Fruit fly (Drosophila melanogaster) whole organism, embryonic: ENCODE data around the gene CG14618.
A peak's percentile ranks its signal among the peaks of the same experiment; 100 is the strongest.

Experiments used
- Asciz ChIP-seq: fragments of 200-800 bp; sonication (Bioruptor generic); optimal IDR thresholded peaks from 2 replicates; lab custom pipeline; 2017; ENCODE audit warnings: missing biosample characterization, mild to moderate bottlenecking, missing genetic modification characterization, missing genetic modification reagents
- CG10462 ChIP-seq: fragments of 200-800 bp; sonication (Bioruptor generic); optimal IDR thresholded peaks from 2 replicates; lab custom pipeline; 2016; ENCODE audit warnings: missing biosample characterization, missing genetic modification characterization
- CG12155 ChIP-seq: fragments of 200-800 bp; sonication (Bioruptor generic); optimal IDR thresholded peaks from 3 replicates; lab custom pipeline; 2016; ENCODE audit warnings: missing biosample characterization, missing genetic modification characterization
- CG13123 ChIP-seq: fragments of 200-800 bp; sonication (Bioruptor generic); optimal IDR thresholded peaks from 2 replicates; lab custom pipeline; 2016; ENCODE audit warnings: missing biosample characterization, missing genetic modification characterization
- CG15269 ChIP-seq: fragments of 200-800 bp; sonication (Bioruptor generic); optimal IDR thresholded peaks from 2 replicates; lab custom pipeline; 2018; ENCODE audit warnings: missing biosample characterization, mild to moderate bottlenecking, missing genetic modification characterization, moderate library complexity
- CG17802 ChIP-seq: fragments of 200-800 bp; sonication (Bioruptor generic); optimal IDR thresholded peaks from 2 replicates; lab custom pipeline; 2018; ENCODE audit warnings: missing biosample characterization, mild to moderate bottlenecking, missing genetic modification characterization, moderate library complexity
- CG2712 ChIP-seq: fragments of 200-800 bp; optimal IDR thresholded peaks from 3 replicates; lab custom pipeline; 2019; ENCODE audit warnings: missing biosample characterization, mild to moderate bottlenecking, missing genetic modification characterization, moderate library complexity
- CG2875 ChIP-seq: fragments of 200-800 bp; sonication (Bioruptor generic); optimal IDR thresholded peaks from 2 replicates; lab custom pipeline; 2017; ENCODE audit warnings: missing biosample characterization, mild to moderate bottlenecking, missing genetic modification characterization, missing genetic modification reagents
- CG2889 ChIP-seq: fragments of 200-800 bp; sonication (Bioruptor generic); IDR thresholded peaks from 3 replicates; pipeline ENCODE4 v1.3.6; 2022; ENCODE audit warnings: missing biosample characterization, missing genetic modification characterization
- CG31388 ChIP-seq: fragments of 200-800 bp; sonication (Bioruptor generic); optimal IDR thresholded peaks from 2 replicates; lab custom pipeline; 2016; ENCODE audit warnings: missing biosample characterization, missing genetic modification characterization
- CG32772 ChIP-seq: fragments of 200-800 bp; sonication (Bioruptor generic); IDR thresholded peaks from 2 replicates; pipeline ENCODE4 v1.3.6; 2022; ENCODE audit warnings: missing biosample characterization, missing genetic modification characterization
- CG4730 ChIP-seq: fragments of 200-800 bp; sonication (Bioruptor generic); IDR thresholded peaks from 2 replicates; pipeline ENCODE4 v1.3.6; 2022; ENCODE audit warnings: missing biosample characterization, missing genetic modification characterization
- CG5180 ChIP-seq: fragments of 200-800 bp; sonication (Bioruptor generic); optimal IDR thresholded peaks from 3 replicates; lab custom pipeline; 2017; ENCODE audit warnings: missing biosample characterization, missing genetic modification characterization, mild to moderate bottlenecking, moderate library complexity, missing genetic modification reagents
- CG5953 ChIP-seq: fragments of 200-800 bp; sonication (Bioruptor generic); IDR thresholded peaks from 2 replicates; pipeline ENCODE4 v1.3.6; 2022; ENCODE audit warnings: missing biosample characterization, missing genetic modification characterization
- CG6254 ChIP-seq: fragments of 200-800 bp; sonication (Bioruptor generic); optimal IDR thresholded peaks from 3 replicates; lab custom pipeline; 2017; ENCODE audit warnings: mild to moderate bottlenecking, missing biosample characterization, missing genetic modification reagents, missing genetic modification characterization
- CG7839 ChIP-seq: fragments of 200-800 bp; sonication (Bioruptor generic); optimal IDR thresholded peaks from 3 replicates; lab custom pipeline; 2018; ENCODE audit warnings: missing biosample characterization, mild to moderate bottlenecking, missing genetic modification characterization, moderate library complexity
- CG9609 ChIP-seq: fragments of 200-800 bp; sonication (Bioruptor generic); optimal IDR thresholded peaks from 3 replicates; lab custom pipeline; 2016; ENCODE audit warnings: missing biosample characterization, missing genetic modification characterization
- CG9727 ChIP-seq: fragments of 200-800 bp; sonication (Bioruptor generic); optimal IDR thresholded peaks from 3 replicates; lab custom pipeline; 2017; ENCODE audit warnings: missing biosample characterization, mild to moderate bottlenecking, missing genetic modification characterization
- CG9817 ChIP-seq: fragments of 200-800 bp; sonication (Bioruptor generic); optimal IDR thresholded peaks from 2 replicates; lab custom pipeline; 2018; ENCODE audit warnings: missing biosample characterization, mild to moderate bottlenecking, missing genetic modification characterization, moderate library complexity
- CoRest ChIP-seq: fragments of 200-800 bp; sonication (Bioruptor generic); optimal IDR thresholded peaks from 3 replicates; lab custom pipeline; 2018; ENCODE audit warnings: missing biosample characterization, mild to moderate bottlenecking, missing genetic modification characterization, moderate library complexity
- D19A ChIP-seq: fragments of 200-800 bp; optimal IDR thresholded peaks from 3 replicates; lab custom pipeline; 2019; ENCODE audit warnings: missing biosample characterization, mild to moderate bottlenecking, missing genetic modification characterization, moderate library complexity
- HHEX ChIP-seq: fragments of 200-800 bp; sonication (Bioruptor generic); optimal IDR thresholded peaks from 3 replicates; lab custom pipeline; 2017; ENCODE audit warnings: missing biosample characterization, mild to moderate bottlenecking, missing genetic modification characterization, missing genetic modification reagents
- HLH4C ChIP-seq: fragments of 200-800 bp; sonication (Bioruptor generic); IDR thresholded peaks from 3 replicates; pipeline ENCODE4 v1.3.6; 2022; ENCODE audit warnings: missing biosample characterization, missing genetic modification characterization; ENCODE audit not compliant: partially characterized antibody
- MBD-R2 ChIP-seq: fragments of 200-800 bp; sonication (Bioruptor generic); IDR thresholded peaks from 2 replicates; pipeline ENCODE4 v1.3.6; 2022; ENCODE audit warnings: missing biosample characterization, missing genetic modification characterization
- NK7.1 ChIP-seq: fragments of 200-800 bp; sonication (Bioruptor generic); optimal IDR thresholded peaks from 3 replicates; lab custom pipeline; 2016; ENCODE audit warnings: missing biosample characterization, missing genetic modification characterization
- Nf-YA ChIP-seq: fragments of 200-800 bp; sonication (Bioruptor generic); IDR thresholded peaks from 2 replicates; pipeline ENCODE4 v1.3.6; 2022; ENCODE audit warnings: missing biosample characterization, missing genetic modification characterization
- Tbp ChIP-seq: fragments of >200 bp; optimal IDR thresholded peaks from 2 replicates; lab custom pipeline; 2018; ENCODE audit warnings: missing biosample characterization, missing genetic modification characterization
- Xbp1 ChIP-seq: fragments of 200-800 bp; sonication (Bioruptor generic); optimal IDR thresholded peaks from 3 replicates; lab custom pipeline; 2016; ENCODE audit warnings: missing biosample characterization, mild to moderate bottlenecking, missing genetic modification characterization
- ab ChIP-seq: fragments of 200-800 bp; sonication (Bioruptor generic); optimal IDR thresholded peaks from 2 replicates; lab custom pipeline; 2016; ENCODE audit warnings: missing biosample characterization, missing genetic modification characterization
- abd-A ChIP-seq: fragments of 200-800 bp; sonication (Bioruptor generic); optimal IDR thresholded peaks from 3 replicates; lab custom pipeline; 2019; ENCODE audit warnings: missing biosample characterization, mild to moderate bottlenecking, missing genetic modification characterization, moderate library complexity
- ac ChIP-seq: fragments of 200-800 bp; sonication (Bioruptor generic); optimal IDR thresholded peaks from 3 replicates; lab custom pipeline; 2017; ENCODE audit warnings: missing biosample characterization, mild to moderate bottlenecking, missing genetic modification characterization
- ase ChIP-seq: fragments of 200-800 bp; sonication (Bioruptor generic); IDR thresholded peaks from 3 replicates; pipeline ENCODE4 v1.3.6; 2022; ENCODE audit warnings: missing biosample characterization, missing genetic modification characterization
- ash1 ChIP-seq: fragments of 200-800 bp; sonication (Bioruptor generic); optimal IDR thresholded peaks from 2 replicates; lab custom pipeline; 2018; ENCODE audit warnings: missing biosample characterization, mild to moderate bottlenecking, missing genetic modification characterization
- bcd ChIP-seq: fragments of 200-800 bp; sonication (Bioruptor generic); optimal IDR thresholded peaks from 2 replicates; lab custom pipeline; 2017; ENCODE audit warnings: missing biosample characterization, mild to moderate bottlenecking, missing genetic modification characterization
- chm ChIP-seq: fragments of 200-800 bp; sonication (Bioruptor generic); IDR thresholded peaks from 2 replicates; pipeline ENCODE4 v1.3.6; 2022; ENCODE audit warnings: missing biosample characterization, missing genetic modification characterization
- ci ChIP-seq: fragments of 200-800 bp; sonication (Bioruptor generic); IDR thresholded peaks from 3 replicates; pipeline ENCODE4 v1.3.6; 2022; ENCODE audit warnings: missing biosample characterization, missing genetic modification characterization
- en ChIP-seq: fragments of 200-800 bp; sonication (Bioruptor generic); optimal IDR thresholded peaks from 2 replicates; lab custom pipeline; 2016; ENCODE audit warnings: missing biosample characterization, missing genetic modification characterization
- fd64A ChIP-seq: fragments of 200-800 bp; sonication (Bioruptor generic); optimal IDR thresholded peaks from 3 replicates; lab custom pipeline; 2018; ENCODE audit warnings: missing biosample characterization, mild to moderate bottlenecking, missing genetic modification characterization
- jigr1 ChIP-seq: fragments of 200-800 bp; sonication (Bioruptor generic); IDR thresholded peaks from 3 replicates; pipeline ENCODE4 v1.3.6; 2022; ENCODE audit warnings: missing biosample characterization, missing genetic modification characterization
- klu ChIP-seq: fragments of 200-800 bp; sonication (Bioruptor generic); IDR thresholded peaks from 2 replicates; pipeline ENCODE4 v1.3.6; 2022; ENCODE audit warnings: missing biosample characterization, missing genetic modification characterization
- lmd ChIP-seq: fragments of 200-800 bp; sonication (Bioruptor generic); IDR thresholded peaks from 2 replicates; pipeline ENCODE4 v1.3.6; 2022; ENCODE audit warnings: missing biosample characterization, missing genetic modification characterization
- mld ChIP-seq: fragments of 200-800 bp; sonication (Bioruptor generic); IDR thresholded peaks from 3 replicates; pipeline ENCODE4 v1.3.6; 2022; ENCODE audit warnings: missing biosample characterization, missing genetic modification characterization; ENCODE audit not compliant: partially characterized antibody
- pros ChIP-seq: fragments of 200-800 bp; sonication (Bioruptor generic); optimal IDR thresholded peaks from 3 replicates; lab custom pipeline; 2019; ENCODE audit warnings: missing biosample characterization, mild to moderate bottlenecking, missing genetic modification characterization, moderate library complexity
- sc ChIP-seq, 3 experiments: fragments of >200 bp in 2 of 3; fragments of 200-800 bp in 1 of 3; sonication (Bioruptor generic) in 1 of 3; optimal IDR thresholded peaks; 2 replicates in 2 of 3; 3 replicates in 1 of 3; lab custom pipeline; 2017; ENCODE audit warnings: mild to moderate bottlenecking in 1 of 3, missing biosample characterization in 1 of 3, missing genetic modification characterization in 1 of 3, missing genetic modification reagents in 1 of 3
- so ChIP-seq: fragments of 200-800 bp; sonication (Bioruptor generic); IDR thresholded peaks from 3 replicates; pipeline ENCODE4 v1.3.6; 2022; ENCODE audit warnings: missing biosample characterization, missing genetic modification characterization
- sqz ChIP-seq: fragments of 200-800 bp; sonication (Bioruptor generic); optimal IDR thresholded peaks from 3 replicates; lab custom pipeline; 2018; ENCODE audit warnings: missing biosample characterization, mild to moderate bottlenecking, missing genetic modification characterization
- toy ChIP-seq: fragments of 200-800 bp; sonication (Bioruptor generic); IDR thresholded peaks from 2 replicates; pipeline ENCODE4 v1.3.6; 2022; ENCODE audit warnings: missing biosample characterization, missing genetic modification characterization
- wdn ChIP-seq: fragments of 200-800 bp; sonication (Bioruptor generic); IDR thresholded peaks from 2 replicates; pipeline ENCODE4 v1.3.6; 2022; ENCODE audit warnings: missing biosample characterization, missing genetic modification characterization

Gene CG14618

DNA sequence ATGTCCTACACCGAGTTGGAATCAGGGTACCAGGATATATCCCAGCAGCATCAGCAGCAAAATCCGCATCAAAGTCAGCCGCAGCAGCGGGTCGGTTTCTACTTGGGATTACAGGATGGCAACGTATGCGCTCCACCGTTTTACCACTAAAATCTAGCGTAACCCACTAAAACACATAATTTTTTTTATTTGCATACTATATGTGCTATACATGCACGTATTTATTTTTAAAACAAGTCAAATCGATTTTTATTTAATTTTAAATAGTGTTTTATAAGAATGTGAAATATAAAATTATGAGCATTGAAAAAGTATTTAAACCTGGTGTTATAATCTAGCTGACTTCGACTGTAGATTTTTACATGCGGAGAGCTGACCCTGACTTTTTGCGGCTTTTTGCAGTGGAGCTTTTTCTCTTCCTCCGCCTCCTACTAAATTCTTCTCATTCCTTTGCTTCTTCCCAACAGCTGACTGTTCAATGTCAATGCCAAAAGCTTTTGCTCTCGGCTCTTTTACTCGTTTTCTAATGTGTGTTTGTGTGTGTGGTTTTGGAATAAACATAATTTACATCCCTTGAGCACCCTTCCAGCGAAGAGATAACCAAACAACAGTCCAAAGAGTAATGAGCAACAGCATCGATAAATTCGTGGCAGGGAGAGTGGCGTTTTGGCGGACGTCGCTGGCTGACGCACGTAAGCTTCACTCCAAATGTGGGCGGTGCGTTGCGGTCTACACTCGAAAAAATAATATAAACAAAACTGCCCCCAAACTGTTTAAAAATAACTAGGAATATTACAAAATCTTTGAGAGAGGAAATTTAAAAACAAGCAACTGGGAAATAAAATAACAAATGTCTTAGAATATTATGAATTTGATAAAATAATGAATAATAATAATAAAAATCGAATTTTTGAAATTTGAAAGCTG, 14.4 kb downstream of the CG14618 start (continued):
- TF ChIP-seq CG4730 (GFP tag; lab: Robert Waterston, UW): 0 out of 2 replicates have a peak, but pooled peaks have one; percentile 22
- peak; percentile 24 for TF ChIP-seq D19A (tag; lab: Kevin White, UChicago)
- no peak for TF ChIP-seq wdn
- peak; percentile 46 for TF ChIP-seq CG2712 (tag; lab: Kevin White, UChicago)
- TF ChIP-seq MBD-R2 (GFP tag; lab: Robert Waterston, UW): peak; percentile 41; the same call in 1 of the 2 replicates
- no peak for TF ChIP-seq HLH4C (GFP tag; lab: Robert Waterston, UW)
- peak; percentile 27 for TF ChIP-seq HHEX (GFP tag; lab: Kevin White, UChicago)
- TF ChIP-seq CG9609: no peak
- no peak for TF ChIP-seq CG12155 (GFP tag; lab: Kevin White, UChicago)
- TF ChIP-seq CG6254 (GFP tag; lab: Kevin White, UChicago): no peak
- peak; percentile 37 for TF ChIP-seq bcd (GFP tag; lab: Kevin White, UChicago)
- no peak for TF ChIP-seq CG9817 (tag; lab: Kevin White, UChicago)
- no peak for TF ChIP-seq Nf-YA (GFP tag; lab: Robert Waterston, UW)
- TF ChIP-seq CG17802 (tag; lab: Kevin White, UChicago): no peak
- TF ChIP-seq ab (GFP tag; lab: Kevin White, UChicago): no peak
- TF ChIP-seq en (GFP tag; lab: Kevin White, UChicago): no peak
- no peak for TF ChIP-seq so (GFP tag; lab: Robert Waterston, UW)
- TF ChIP-seq sqz (GFP tag; lab: Kevin White, UChicago): no peak
- TF ChIP-seq CG9727 (GFP tag; lab: Kevin White, UChicago): no peak
- no peak for TF ChIP-seq CG2889 (GFP tag; lab: Robert Waterston, UW)
- 0 out of 3 replicates have a peak, but pooled peaks have one; percentile 21 for TF ChIP-seq ci (GFP tag; lab: Robert Waterston, UW)
- TF ChIP-seq CG13123 (GFP tag; lab: Kevin White, UChicago): no peak
- TF ChIP-seq Asciz (GFP tag; lab: Kevin White, UChicago): peak; percentile 21
- TF ChIP-seq mld (GFP tag; lab: Robert Waterston, UW): no peak
- TF ChIP-seq CG5180 (GFP tag; lab: Kevin White, UChicago): no peak
- peak; percentile 87 for TF ChIP-seq abd-A (tag; lab: Kevin White, UChicago)
- peak; percentile 6 for TF ChIP-seq Xbp1
- no peak for TF ChIP-seq toy
- no peak for TF ChIP-seq pros
- TF ChIP-seq CG15269 (tag; lab: Kevin White, UChicago): peak; percentile 52
- no peak for TF ChIP-seq Tbp (GFP tag; lab: Kevin White, UChicago)
- no peak for TF ChIP-seq NK7.1
- no peak for TF ChIP-seq jigr1 (GFP tag; lab: Robert Waterston, UW)
- TF ChIP-seq ash1: no peak
- TF ChIP-seq CG32772 (GFP tag; lab: Robert Waterston, UW): peak; percentile 57; the same call in 1 of the 2 replicates
- TF ChIP-seq ac (GFP tag; lab: Kevin White, UChicago): no peak
- peak; percentile 35; the same call in 1 of the 2 replicates for TF ChIP-seq lmd
- peak; percentile 24 for TF ChIP-seq CoRest (tag; lab: Kevin White, UChicago)
- TF ChIP-seq CG31388: no peak
- no peak for TF ChIP-seq klu
- no peak for TF ChIP-seq fd64A (GFP tag; lab: Kevin White, UChicago)
- TF ChIP-seq CG10462: no peak
- TF ChIP-seq sc (optimal IDR thresholded peaks at IDR 0.05; lab: Kevin White, UChicago): no peak
- no peak for TF ChIP-seq sc (GFP tag; optimal IDR thresholded peaks at IDR 0.05; lab: Kevin White, UChicago)
- TF ChIP-seq CG7839 (tag; lab: Kevin White, UChicago): peak; percentile 59
- peak; percentile 19; the same call in 1 of the 3 replicates for TF ChIP-seq ase (GFP tag; lab: Robert Waterston, UW)
- TF ChIP-seq chm (GFP tag; lab: Robert Waterston, UW): 0 out of 2 replicates have a peak, but pooled peaks have one; percentile 32
- 0 out of 2 replicates have a peak, but pooled peaks have one; percentile 32 for TF ChIP-seq CG5953 (GFP tag; lab: Robert Waterston, UW)
- TF ChIP-seq CG2875 (GFP tag; lab: Kevin White, UChicago): no peak
